Worm (Caenorhabditis elegans) whole organism, young adult: ENCODE data around the gene rars-1.

Experiments
- B0261.1 ChIP-seq: sonication (generic microtip); optimal IDR thresholded peaks from 2 replicates; lab custom pipeline; 2016; ENCODE audit warnings: mild to moderate bottlenecking, missing genetic modification characterization, moderate library complexity, missing compliant biosample characterization
- D2030.7 ChIP-seq: fragments of 200-800 bp; sonication (Bioruptor generic); IDR thresholded peaks from 2 replicates; pipeline ENCODE4 v1.3.6; 2022; ENCODE audit warnings: missing genetic modification reagents, missing genetic modification characterization, missing compliant biosample characterization
- F10E7.11 ChIP-seq: sonication (generic microtip); optimal IDR thresholded peaks from 2 replicates; lab custom pipeline; 2017; ENCODE audit warnings: mild to moderate bottlenecking, missing genetic modification characterization, moderate library complexity, missing compliant biosample characterization
- F33H1.4 ChIP-seq: fragments of 200-800 bp; sonication (Bioruptor generic); IDR thresholded peaks from 2 replicates; pipeline ENCODE4 v1.3.6; 2022; ENCODE audit warnings: missing genetic modification reagents, missing genetic modification characterization, missing compliant biosample characterization
- F39B2.1 ChIP-seq: fragments of 200-800 bp; sonication (Bioruptor generic); IDR thresholded peaks from 2 replicates; pipeline ENCODE4 v1.3.6; 2022; ENCODE audit warnings: missing genetic modification reagents, missing genetic modification characterization, missing compliant biosample characterization
- T07F8.4 ChIP-seq: sonication (generic microtip); optimal IDR thresholded peaks from 2 replicates; lab custom pipeline; 2016; ENCODE audit warnings: mild to moderate bottlenecking, missing genetic modification characterization, moderate library complexity, missing compliant biosample characterization
- Y53G8AR.9 ChIP-seq: fragments of 200-800 bp; sonication (Bioruptor generic); conservative IDR thresholded peaks from 2 replicates; pipeline ENCODE4 v1.3.6; 2022; ENCODE audit warnings: missing genetic modification reagents, missing genetic modification characterization, missing compliant biosample characterization
- aptf-3 ChIP-seq: fragments of 200-800 bp; sonication (Bioruptor generic); IDR thresholded peaks from 2 replicates; pipeline ENCODE4 v1.3.6; 2022; ENCODE audit warnings: missing genetic modification characterization, missing compliant biosample characterization
- athp-1 ChIP-seq: sonication (generic microtip); optimal IDR thresholded peaks from 2 replicates; lab custom pipeline; 2017; ENCODE audit warnings: mild to moderate bottlenecking, missing genetic modification characterization, missing compliant biosample characterization
- attf-3 ChIP-seq: fragments of 200-800 bp; sonication (Bioruptor generic); conservative IDR thresholded peaks from 2 replicates; pipeline ENCODE4 v1.3.6; 2022; ENCODE audit warnings: missing genetic modification reagents, missing genetic modification characterization, missing compliant biosample characterization
- attf-5 ChIP-seq: fragments of 200-800 bp; sonication (Bioruptor generic); optimal IDR thresholded peaks from 2 replicates; lab custom pipeline; 2018; ENCODE audit warnings: mild to moderate bottlenecking, missing genetic modification characterization, missing compliant biosample characterization
- attf-6 ChIP-seq: fragments of 200-800 bp; sonication (Bioruptor generic); IDR thresholded peaks from 2 replicates; pipeline ENCODE4 v1.3.6; 2022; ENCODE audit warnings: missing genetic modification reagents, missing genetic modification characterization, missing compliant biosample characterization
- bed-1 ChIP-seq: fragments of 200-800 bp; sonication (Bioruptor generic); IDR thresholded peaks from 2 replicates; pipeline ENCODE4 v1.3.6; 2022; ENCODE audit warnings: missing genetic modification reagents, missing genetic modification characterization, missing compliant biosample characterization
- bed-2 ChIP-seq: fragments of 200-800 bp; sonication (Bioruptor generic); IDR thresholded peaks from 2 replicates; pipeline ENCODE4 v1.3.6; 2022; ENCODE audit warnings: missing genetic modification reagents, missing genetic modification characterization, missing compliant biosample characterization
- cebp-2 ChIP-seq: fragments of 200-800 bp; sonication (Bioruptor generic); IDR thresholded peaks from 2 replicates; pipeline ENCODE4 v1.3.6; 2022; ENCODE audit warnings: missing genetic modification characterization, missing compliant biosample characterization
- ceh-100 ChIP-seq: fragments of 200-800 bp; sonication (Bioruptor generic); IDR thresholded peaks from 2 replicates; pipeline ENCODE4 v1.3.6; 2022; ENCODE audit warnings: missing genetic modification reagents, missing genetic modification characterization, missing compliant biosample characterization
- chd-7 ChIP-seq: sonication (generic microtip); optimal IDR thresholded peaks from 2 replicates; lab custom pipeline; 2016; ENCODE audit warnings: mild to moderate bottlenecking, missing genetic modification characterization, moderate library complexity, missing compliant biosample characterization
- die-1 ChIP-seq: sonication (generic microtip); optimal IDR thresholded peaks from 2 replicates; lab custom pipeline; 2016; ENCODE audit warnings: missing genotype, mild to moderate bottlenecking, missing genetic modification characterization, missing compliant biosample characterization
- dpff-1 ChIP-seq: sonication (generic microtip); optimal IDR thresholded peaks from 2 replicates; lab custom pipeline; 2017; ENCODE audit warnings: mild to moderate bottlenecking, missing genetic modification characterization, missing compliant biosample characterization
- efl-1 ChIP-seq: fragments of 150-350 bp; optimal IDR thresholded peaks from 2 replicates; lab custom pipeline; 2014; ENCODE audit warnings: missing biosample characterization, missing genetic modification reagents, missing genetic modification characterization
- egl-18 ChIP-seq: fragments of 200-800 bp; sonication (Bioruptor generic); IDR thresholded peaks from 2 replicates; pipeline ENCODE4 v1.3.6; 2022; ENCODE audit warnings: missing genetic modification reagents, missing genetic modification characterization, missing compliant biosample characterization
- egrh-3 ChIP-seq: fragments of 200-800 bp; sonication (Bioruptor generic); IDR thresholded peaks from 2 replicates; pipeline ENCODE4 v1.3.6; 2022; ENCODE audit warnings: missing genetic modification reagents, missing genetic modification characterization, missing compliant biosample characterization
- fkh-3 ChIP-seq: sonication (generic microtip); optimal IDR thresholded peaks from 2 replicates; lab custom pipeline; 2016; ENCODE audit warnings: mild to moderate bottlenecking, missing genetic modification characterization, missing compliant biosample characterization
- gei-17 ChIP-seq: fragments of 200-800 bp; sonication (Bioruptor generic); optimal IDR thresholded peaks from 2 replicates; lab custom pipeline; 2018; ENCODE audit warnings: mild to moderate bottlenecking, missing genetic modification characterization, missing compliant biosample characterization
- hmg-1.2 ChIP-seq: fragments of 200-800 bp; sonication (Bioruptor generic); IDR thresholded peaks from 2 replicates; pipeline ENCODE4 v1.3.6; 2022; ENCODE audit warnings: missing genetic modification reagents, missing genetic modification characterization, missing compliant biosample characterization
- hsf-1 ChIP-seq: fragments of 200-800 bp; sonication (Bioruptor generic); IDR thresholded peaks from 2 replicates; pipeline ENCODE4 v1.3.6; 2022; ENCODE audit warnings: missing genetic modification reagents, missing genetic modification characterization, missing compliant biosample characterization
- let-526 ChIP-seq: fragments of 200-800 bp; sonication (Bioruptor generic); IDR thresholded peaks from 2 replicates; pipeline ENCODE4 v1.3.6; 2022; ENCODE audit warnings: missing genetic modification reagents, missing genetic modification characterization, missing compliant biosample characterization
- lir-1 ChIP-seq: fragments of 200-800 bp; sonication (Bioruptor generic); conservative IDR thresholded peaks from 2 replicates; pipeline ENCODE4 v1.3.6; 2022; ENCODE audit warnings: missing genetic modification reagents, missing genetic modification characterization, missing compliant biosample characterization
- lsl-1 ChIP-seq: fragments of 200-800 bp; sonication (Bioruptor generic); optimal IDR thresholded peaks from 2 replicates; lab custom pipeline; 2018; ENCODE audit warnings: mild to moderate bottlenecking, missing genetic modification characterization, moderate library complexity, missing compliant biosample characterization
- lsy-27 ChIP-seq: sonication (generic microtip); optimal IDR thresholded peaks from 2 replicates; lab custom pipeline; 2017; ENCODE audit warnings: missing genetic modification characterization, mild to moderate bottlenecking, missing compliant biosample characterization, antibody characterized with exemption, missing genotype, borderline replicate concordance; ENCODE audit not compliant: insufficient read depth
- madf-6 ChIP-seq: fragments of 200-800 bp; sonication (Bioruptor generic); IDR thresholded peaks from 2 replicates; pipeline ENCODE4 v1.3.6; 2022; ENCODE audit warnings: missing genetic modification reagents, missing genetic modification characterization, missing compliant biosample characterization
- madf-8 ChIP-seq: fragments of 200-800 bp; sonication (Bioruptor generic); conservative IDR thresholded peaks from 2 replicates; pipeline ENCODE4 v1.3.6; 2022; ENCODE audit warnings: missing genetic modification reagents, missing genetic modification characterization, missing compliant biosample characterization
- mes-4 ChIP-seq: sonication (generic microtip); optimal IDR thresholded peaks from 2 replicates; lab custom pipeline; 2016; ENCODE audit warnings: missing genotype, missing genetic modification characterization, missing compliant biosample characterization
- mxl-1 ChIP-seq: sonication (generic microtip); optimal IDR thresholded peaks from 2 replicates; lab custom pipeline; 2016; ENCODE audit warnings: missing genetic modification characterization, missing compliant biosample characterization
- nhr-120 ChIP-seq: fragments of 200-800 bp; sonication (Bioruptor generic); IDR thresholded peaks from 2 replicates; pipeline ENCODE4 v1.3.6; 2022; ENCODE audit warnings: missing genetic modification characterization, missing compliant biosample characterization
- nhr-80 ChIP-seq: sonication (generic microtip); optimal IDR thresholded peaks from 2 replicates; lab custom pipeline; 2016; ENCODE audit warnings: missing genetic modification characterization, missing compliant biosample characterization
- repo-1 ChIP-seq: sonication (generic microtip); optimal IDR thresholded peaks from 2 replicates; lab custom pipeline; 2017; ENCODE audit warnings: mild to moderate bottlenecking, missing genetic modification characterization, missing compliant biosample characterization
- rpc-1 ChIP-seq, 2 experiments: fragments of 150-350 bp in 1 of 2; sonication (generic microtip) in 1 of 2; optimal IDR thresholded peaks; 2 replicates each; lab custom pipeline; 2014 to 2018; ENCODE audit warnings: missing biosample characterization in 1 of 2, missing genetic modification characterization in 1 of 2, missing genetic modification reagents in 1 of 2, missing genotype in 1 of 2
- snpc-4 ChIP-seq, 5 experiments: fragments of 150-350 bp in 1 of 5; sonication (generic microtip) in 4 of 5; optimal IDR thresholded peaks; 2 replicates each; lab custom pipeline; 2014 to 2018; ENCODE audit warnings: missing genetic modification characterization in 5 of 5, missing biosample characterization in 3 of 5, antibody characterized with exemption in 2 of 5, mild to moderate bottlenecking in 2 of 5, missing compliant biosample characterization in 2 of 5, missing genotype in 2 of 5, moderate library complexity in 2 of 5, missing genetic modification reagents in 1 of 5
- sptf-2 ChIP-seq: fragments of 200-800 bp; sonication (Bioruptor generic); optimal IDR thresholded peaks from 2 replicates; lab custom pipeline; 2018; ENCODE audit warnings: mild to moderate bottlenecking, missing genetic modification characterization, missing compliant biosample characterization
- zfh-2 ChIP-seq: fragments of 200-800 bp; sonication (Bioruptor generic); conservative IDR thresholded peaks from 2 replicates; pipeline ENCODE4 v1.3.6; 2022; ENCODE audit warnings: missing genetic modification reagents, missing genetic modification characterization, missing compliant biosample characterization
- ztf-18 ChIP-seq: sonication (generic microtip); optimal IDR thresholded peaks from 2 replicates; lab custom pipeline; 2016; ENCODE audit warnings: missing genotype, mild to moderate bottlenecking, missing genetic modification characterization, missing compliant biosample characterization
- ztf-22 ChIP-seq: fragments of 200-800 bp; sonication (Bioruptor generic); optimal IDR thresholded peaks from 2 replicates; lab custom pipeline; 2018; ENCODE audit warnings: mild to moderate bottlenecking, missing genetic modification characterization, moderate library complexity, missing compliant biosample characterization
- ztf-28 ChIP-seq: fragments of 200-800 bp; sonication (Bioruptor generic); IDR thresholded peaks from 2 replicates; pipeline ENCODE4 v1.3.6; 2022; ENCODE audit warnings: missing genetic modification reagents, missing genetic modification characterization, missing compliant biosample characterization
- ztf-6 ChIP-seq: fragments of 200-800 bp; sonication (Bioruptor generic); IDR thresholded peaks from 2 replicates; pipeline ENCODE4 v1.3.6; 2022; ENCODE audit warnings: missing genetic modification reagents, missing genetic modification characterization, missing compliant biosample characterization

The rars-1 gene

DNA sequence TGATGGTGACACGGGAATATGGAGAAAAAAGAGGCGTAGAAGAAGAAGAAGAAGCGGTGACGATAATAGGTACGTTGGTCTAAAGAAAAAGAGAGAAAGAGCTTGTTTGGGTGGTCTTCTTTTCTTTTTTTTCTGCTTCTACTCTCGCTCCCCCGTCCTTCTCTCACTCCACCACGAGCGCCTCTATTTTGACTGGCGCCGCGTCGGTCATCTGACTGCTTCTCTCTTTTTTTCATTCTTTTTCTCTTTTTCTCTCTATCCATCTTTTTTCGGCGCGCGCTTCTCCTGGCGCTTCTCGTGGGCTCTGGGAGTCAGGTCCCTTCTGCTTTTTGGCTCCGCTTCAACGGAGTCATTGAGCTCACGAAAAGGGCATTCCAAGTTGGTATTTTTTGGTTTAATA is 33.4 kb upstream of the rars-1 start (continued):
- TF ChIP-seq F33H1.4: no peak
- peak; percentile 13 for TF ChIP-seq attf-5 (GFP tag; lab: Kevin White, UChicago)
- TF ChIP-seq gei-17: no peak
- TF ChIP-seq rpc-1 (optimal IDR thresholded peaks at IDR 0.05; lab: Kevin White, UChicago): no peak
- TF ChIP-seq rpc-1 (tag; optimal IDR thresholded peaks at IDR 0.05; lab: Kevin White, UChicago): no peak
- TF ChIP-seq ztf-6 (GFP tag; lab: Robert Waterston, UW): no peak
- no peak for TF ChIP-seq bed-2
- no peak for TF ChIP-seq ztf-18 (tag; lab: Kevin White, UChicago)
- TF ChIP-seq attf-3 (GFP tag; lab: Robert Waterston, UW): no peak

DNA sequence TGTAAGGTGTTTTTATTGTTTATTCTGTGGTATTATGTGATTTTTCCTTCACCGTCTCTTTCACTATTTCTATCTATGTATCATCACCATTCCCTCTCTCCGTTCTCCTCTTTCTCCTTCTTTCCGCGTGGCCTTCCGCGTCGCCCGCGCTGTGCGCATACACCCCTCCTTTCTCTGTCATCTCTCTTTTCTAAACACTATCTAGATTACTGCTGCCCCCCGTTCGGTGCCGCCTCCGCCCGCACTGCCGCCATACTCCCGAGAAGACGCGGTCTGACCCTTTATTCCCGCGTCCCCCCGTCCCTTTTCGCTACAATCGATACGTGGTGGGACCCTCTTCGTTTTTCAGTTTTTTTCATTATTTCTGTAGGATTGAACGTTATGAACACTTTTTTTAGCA is 31.7 kb upstream of the rars-1 start:
- TF ChIP-seq madf-6 (GFP tag; lab: Robert Waterston, UW) (peak; percentile 50; the same call in 1 of the 2 replicates), sptf-2 (GFP tag; lab: Kevin White, UChicago) (no peak), chd-7 (tag; lab: Kevin White, UChicago) (no peak), efl-1 (GFP tag; lab: Kevin White, UChicago) (peak; percentile 48), cebp-2 (GFP tag; lab: Robert Waterston, UW) (no peak), hmg-1.2 (GFP tag; lab: Robert Waterston, UW) (peak; percentile 52; the same call in 1 of the 2 replicates), egrh-3 (GFP tag; lab: Robert Waterston, UW) (peak; percentile 63; the same call in 1 of the 2 replicates), B0261.1 (tag; lab: Kevin White, UChicago) (no peak), D2030.7 (GFP tag; lab: Robert Waterston, UW) (peak; percentile 25; the same call in 1 of the 2 replicates), hsf-1 (GFP tag; lab: Robert Waterston, UW) (no peak), zfh-2 (peak; percentile 90)

DNA sequence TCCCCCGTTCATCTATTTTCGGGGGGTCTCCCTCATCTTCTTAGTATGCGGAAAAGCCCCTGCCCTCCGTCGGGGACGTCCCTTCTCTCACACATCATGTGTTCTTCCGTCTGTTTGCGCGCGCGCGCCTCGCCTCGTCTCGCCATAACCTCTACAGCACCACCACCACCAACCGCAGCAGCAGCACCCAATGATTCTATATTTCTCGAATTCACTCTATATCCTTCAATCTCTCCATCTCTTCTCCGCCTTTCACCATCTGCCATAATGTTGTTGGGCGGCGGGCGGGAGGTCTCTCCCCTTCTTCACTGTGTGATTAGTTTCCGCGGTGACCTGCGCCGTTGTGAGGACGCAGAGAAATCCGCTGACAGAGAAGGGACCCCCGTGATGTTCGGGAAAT is 30.4 kb upstream of the rars-1 start:
- no peak for TF ChIP-seq attf-6 (GFP tag; lab: Robert Waterston, UW)
- no peak for TF ChIP-seq lir-1 (GFP tag; lab: Robert Waterston, UW)
- TF ChIP-seq madf-8: no peak
- no peak for TF ChIP-seq athp-1 (tag; lab: Kevin White, UChicago)
- no peak for TF ChIP-seq F39B2.1 (GFP tag; lab: Robert Waterston, UW)
- no peak for TF ChIP-seq mes-4
- no peak for TF ChIP-seq let-526 (GFP tag; lab: Robert Waterston, UW)
- TF ChIP-seq ceh-100: peak; percentile 50
- no peak for TF ChIP-seq rpc-1 (optimal IDR thresholded peaks at IDR 0.05; lab: Kevin White, UChicago)
- TF ChIP-seq rpc-1 (tag; optimal IDR thresholded peaks at IDR 0.05; lab: Kevin White, UChicago): no peak
- 0 out of 2 replicates have a peak, but pooled peaks have one; percentile 21 for TF ChIP-seq ztf-28 (GFP tag; lab: Robert Waterston, UW)
- no peak for TF ChIP-seq egl-18 (GFP tag; lab: Robert Waterston, UW)
- TF ChIP-seq Y53G8AR.9 (GFP tag; lab: Robert Waterston, UW): no peak
- no peak for TF ChIP-seq T07F8.4 (tag; lab: Kevin White, UChicago)
- no peak for TF ChIP-seq nhr-80 (tag; lab: Kevin White, UChicago)
- no peak for TF ChIP-seq aptf-3 (GFP tag; lab: Robert Waterston, UW)
- TF ChIP-seq dpff-1 (tag; lab: Kevin White, UChicago): no peak
- no peak for TF ChIP-seq F10E7.11 (tag; lab: Kevin White, UChicago)
- no peak for TF ChIP-seq lsy-27 (tag; lab: Kevin White, UChicago)
- no peak for TF ChIP-seq nhr-120 (GFP tag; lab: Robert Waterston, UW)
- peak; percentile 20 for TF ChIP-seq fkh-3 (tag; lab: Kevin White, UChicago)
- no peak for TF ChIP-seq bed-1 (GFP tag; lab: Robert Waterston, UW)
- TF ChIP-seq efl-1 (GFP tag; lab: Kevin White, UChicago): no peak
- no peak for TF ChIP-seq gei-17
- no peak for TF ChIP-seq ztf-22 (GFP tag; lab: Kevin White, UChicago)
- no peak for TF ChIP-seq snpc-4 (GFP tag; optimal IDR thresholded peaks at IDR 0.05; lab: Kevin White, UChicago)
- TF ChIP-seq snpc-4 (tag; optimal IDR thresholded peaks at IDR 0.05; lab: Kevin White, UChicago): no peak
- TF ChIP-seq mxl-1 (tag; lab: Kevin White, UChicago): no peak
- TF ChIP-seq lsl-1: no peak
- no peak for TF ChIP-seq die-1 (tag; lab: Kevin White, UChicago)
- TF ChIP-seq repo-1 (tag; lab: Kevin White, UChicago): no peak
